Worm (Caenorhabditis elegans): ENCODE results near the gene DH11.2.

ce11 chrII:8004157-8004556 lies 8.5 kb upstream of the DH11.2 start, which contains the start of gene pgp-11:
- TF ChIP-seq F57A8.1 (GFP tag; optimal IDR thresholded peaks at IDR 0.05) (no peak), unc-130 (GFP tag; optimal IDR thresholded peaks at IDR 0.05) (no peak), B0261.1 (tag; optimal IDR thresholded peaks at IDR 0.05) (no peak), ets-4 (GFP tag; optimal IDR thresholded peaks at IDR 0.05) (no peak), efl-1 (GFP tag; optimal IDR thresholded peaks at IDR 0.05) (no peak), akir-1 (GFP tag; optimal IDR thresholded peaks at IDR 0.05) (no peak), snpc-4 (GFP tag; optimal IDR thresholded peaks at IDR 0.05) (no peak), snpc-4 (tag; optimal IDR thresholded peaks at IDR 0.05) (no peak), hmg-1.2 (GFP tag; IDR thresholded peaks at IDR 0.05) (no peak), bed-2 (GFP tag; IDR thresholded peaks at IDR 0.05) (no peak)
